Fruit fly (Drosophila melanogaster): ENCODE results near the gene Bacc.

dm6 chr2L:2732139-2732830 is 20.0 kb upstream of the Bacc start:
- TF ChIP-seq pan (optimal IDR thresholded peaks at IDR 0.05): no peak
- TF ChIP-seq usp (GFP tag; optimal IDR thresholded peaks at IDR 0.05): no peak

Data from whole organism.